Worm (Caenorhabditis elegans): ENCODE results near the gene npp-25.

- TF ChIP-seq fkh-10 (GFP tag; optimal IDR thresholded peaks at IDR 0.05): no peak
- no peak for TF ChIP-seq pha-4 (GFP tag; IDR thresholded peaks at IDR 0.05)
- no peak for TF ChIP-seq pha-4 (tag; optimal IDR thresholded peaks at IDR 0.05)
- TF ChIP-seq unc-62 (GFP tag; optimal IDR thresholded peaks at IDR 0.05 in 1 of 2): no peak
- no peak for TF ChIP-seq unc-62 (tag; optimal IDR thresholded peaks at IDR 0.05)
These were observed 46.6 kb upstream of the npp-25 start, which contains the start of gene bckd-1A for ce11 chrIII:12972398-12972797.
